Worm (Caenorhabditis elegans) whole organism, L4 larva: ENCODE measurements around the gene Y11D7A.8.

ENCODE experiments used
- fos-1 ChIP-seq: fragments of 150-350 bp; optimal IDR thresholded peaks from 2 replicates; lab custom pipeline; 2014; ENCODE audit warnings: missing biosample characterization, missing genetic modification characterization
- nhr-11 ChIP-seq: fragments of 150-350 bp; optimal IDR thresholded peaks from 2 replicates; lab custom pipeline; 2014; ENCODE audit warnings: missing biosample characterization, missing genetic modification characterization
- nhr-76 ChIP-seq: fragments of 150-350 bp; optimal IDR thresholded peaks from 2 replicates; lab custom pipeline; 2014; ENCODE audit warnings: missing biosample characterization, missing genetic modification characterization
- nhr-77 ChIP-seq: fragments of 150-350 bp; optimal IDR thresholded peaks from 2 replicates; lab custom pipeline; 2014; ENCODE audit warnings: missing biosample characterization, missing genetic modification characterization
- zag-1 ChIP-seq: fragments of 150-350 bp; optimal IDR thresholded peaks from 2 replicates; lab custom pipeline; 2014; ENCODE audit warnings: missing biosample characterization, missing genetic modification characterization

DNA sequence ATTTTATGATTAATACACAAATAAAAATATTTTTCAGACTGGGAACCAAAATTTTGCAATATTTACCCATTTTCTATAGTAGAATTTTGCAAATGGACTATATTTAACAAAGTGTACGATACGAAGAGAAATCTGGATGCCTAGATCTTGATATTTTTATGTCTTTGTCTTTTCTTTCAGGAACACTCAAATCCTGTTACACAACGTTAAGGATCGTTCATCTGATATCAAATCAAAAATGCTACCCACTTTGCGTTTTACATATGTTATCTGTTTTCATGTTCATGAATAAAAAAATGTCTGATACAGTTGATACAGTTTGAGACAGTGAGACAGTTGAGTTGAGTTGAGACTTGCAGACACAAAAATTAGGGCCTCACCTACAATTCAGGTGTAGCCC, 45.1 kb downstream of the Y11D7A.8 start, which contains the start of gene F49C12.1:
- no peak for TF ChIP-seq fos-1 (tag; lab: Kevin White, UChicago)
- no peak for TF ChIP-seq nhr-77 (tag; lab: Kevin White, UChicago)
- no peak for TF ChIP-seq nhr-76 (tag; lab: Kevin White, UChicago)
- no peak for TF ChIP-seq nhr-11 (tag; lab: Kevin White, UChicago)
- TF ChIP-seq zag-1 (tag; lab: Kevin White, UChicago) = no peak
